Worm (Caenorhabditis elegans): Measurements from ENCODE around the gene nit-1.

DNA sequence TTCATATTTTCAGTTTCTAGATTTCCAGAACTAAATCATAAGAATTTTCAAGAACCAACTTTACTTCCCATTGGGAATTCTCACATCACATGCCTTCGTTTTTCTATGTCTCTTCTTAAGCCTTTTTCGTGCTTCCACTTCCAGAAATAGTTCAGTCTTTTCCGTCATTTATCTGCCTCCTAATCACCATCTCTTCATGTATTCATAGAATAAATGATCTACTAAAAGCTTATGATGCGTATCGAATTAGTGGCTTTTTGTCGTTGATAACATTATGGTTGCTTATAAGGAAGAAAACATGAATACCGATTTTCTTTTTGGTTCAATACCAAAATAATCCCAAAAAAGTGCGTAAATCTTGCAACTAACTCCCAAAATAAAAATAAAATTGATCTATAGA is 32.8 kb downstream of the nit-1 start:
- no peak for TF ChIP-seq sptf-1 (tag; optimal IDR thresholded peaks at IDR 0.05)
- TF ChIP-seq lsy-2 (tag; optimal IDR thresholded peaks at IDR 0.05): no peak
- TF ChIP-seq snpc-4 (tag; optimal IDR thresholded peaks at IDR 0.05): no peak
- no peak for TF ChIP-seq nhr-28 (tag; optimal IDR thresholded peaks at IDR 0.05)
- TF ChIP-seq unc-62 (GFP tag; optimal IDR thresholded peaks at IDR 0.05): no peak
- no peak for TF ChIP-seq ces-1 (GFP tag; optimal IDR thresholded peaks at IDR 0.05)
- TF ChIP-seq flh-1 (GFP tag; optimal IDR thresholded peaks at IDR 0.05): no peak
- TF ChIP-seq lin-13 (tag; optimal IDR thresholded peaks at IDR 0.05): no peak
- no peak for TF ChIP-seq nhr-12 (tag; optimal IDR thresholded peaks at IDR 0.05)
- no peak for TF ChIP-seq nhr-237 (tag; optimal IDR thresholded peaks at IDR 0.05)
- no peak for TF ChIP-seq unc-120 (tag; optimal IDR thresholded peaks at IDR 0.05; ENCODE audit: poor library complexity, severe bottlenecking)
- TF ChIP-seq ham-2 (GFP tag; optimal IDR thresholded peaks at IDR 0.05): no peak
- no peak for TF ChIP-seq mep-1 (tag; optimal IDR thresholded peaks at IDR 0.05)
- TF ChIP-seq blmp-1 (tag; optimal IDR thresholded peaks at IDR 0.05): no peak
